Worm (Caenorhabditis elegans): ENCODE measurements around the gene gpb-1.
"Not testable (repeated sequence)": the region's sequence is repeated elsewhere in the genome, so short reads cannot be mapped to it uniquely, and the experiment has no call there.

The gpb-1 gene

ce11 chrII:11700635-11701034, 47.8 kb downstream of the gpb-1 start:
- TF ChIP-seq unc-86 (tag; optimal IDR thresholded peaks at IDR 0.05) (no peak), ets-5 (GFP tag; IDR thresholded peaks at IDR 0.05) (no peak), jun-1 (tag; optimal IDR thresholded peaks at IDR 0.05) (no peak), sptf-1 (tag; optimal IDR thresholded peaks at IDR 0.05) (no peak), lin-14 (GFP tag; optimal IDR thresholded peaks at IDR 0.05) (no peak), lin-39 (tag; optimal IDR thresholded peaks at IDR 0.05) (no peak), pqm-1 (tag; optimal IDR thresholded peaks at IDR 0.05) (no peak), ceh-90 (tag; optimal IDR thresholded peaks at IDR 0.05) (no peak), C34B4.2 (tag; optimal IDR thresholded peaks at IDR 0.05) (no peak), efl-3 (GFP tag; optimal IDR thresholded peaks at IDR 0.05) (no peak), ceh-88 (GFP tag; IDR thresholded peaks at IDR 0.05) (no peak), fos-1 (tag; optimal IDR thresholded peaks at IDR 0.05) (no peak), swsn-7 (tag; optimal IDR thresholded peaks at IDR 0.05) (no peak), lin-13 (GFP tag; optimal IDR thresholded peaks at IDR 0.05) (no peak), alr-1 (tag; optimal IDR thresholded peaks at IDR 0.05; ENCODE audit: borderline replicate concordance) (no peak), mef-2 (tag; optimal IDR thresholded peaks at IDR 0.05) (no peak), nhr-237 (tag; optimal IDR thresholded peaks at IDR 0.05) (no peak), xbp-1 (tag; optimal IDR thresholded peaks at IDR 0.05) (no peak)

- TF ChIP-seq elt-3 (tag; optimal IDR thresholded peaks at IDR 0.05) (no peak), lin-15B (tag; optimal IDR thresholded peaks at IDR 0.05) (no peak), lin-13 (GFP tag; optimal IDR thresholded peaks at IDR 0.05) (no peak), ceh-88 (GFP tag; IDR thresholded peaks at IDR 0.05) (no peak), grh-1 (GFP tag; IDR thresholded peaks at IDR 0.05) (no peak), nhr-76 (tag; optimal IDR thresholded peaks at IDR 0.05) (no peak)
These were observed 48.2 kb downstream of the gpb-1 start, which contains the start of gene inos-1 for ce11 chrII:11700200-11700599. Gene inos-1, minus strand, starts transcription at chrII:11700300.

ce11 chrII:11695945-11696270, 52.5 kb downstream of the gpb-1 start, which contains the start of gene xpf-1:
Gene xpf-1, plus strand, starts transcription at chrII:11696171.
- TF ChIP-seq elt-3 (tag; optimal IDR thresholded peaks at IDR 0.05) (no peak), snpc-4 (tag; optimal IDR thresholded peaks at IDR 0.05) (no peak), ceh-8 (GFP tag; optimal IDR thresholded peaks at IDR 0.05) (no peak), egl-13 (tag; optimal IDR thresholded peaks at IDR 0.05) (no peak), nhr-85 (tag) (no peak), xbp-1 (tag; optimal IDR thresholded peaks at IDR 0.05) (no peak), irx-1 (tag; optimal IDR thresholded peaks at IDR 0.05) (no peak), nhr-28 (tag; optimal IDR thresholded peaks at IDR 0.05) (no peak), dsc-1 (tag; optimal IDR thresholded peaks at IDR 0.05) (no peak), F16B12.6 (tag; optimal IDR thresholded peaks at IDR 0.05) (no peak), efl-1 (optimal IDR thresholded peaks at IDR 0.05) (no peak), efl-1 (GFP tag; optimal IDR thresholded peaks at IDR 0.05 in 1 of 2) (no peak), isw-1 (GFP tag; IDR thresholded peaks at IDR 0.05) (no peak), rnt-1 (tag; optimal IDR thresholded peaks at IDR 0.05) (no peak), alr-1 (tag; optimal IDR thresholded peaks at IDR 0.05; ENCODE audit: borderline replicate concordance) (no peak), nhr-84 (tag; optimal IDR thresholded peaks at IDR 0.05) (no peak), jun-1 (tag; optimal IDR thresholded peaks at IDR 0.05) (no peak), sup-37 (GFP tag; optimal IDR thresholded peaks at IDR 0.05) (no peak), pqm-1 (tag; optimal IDR thresholded peaks at IDR 0.05) (no peak), lin-13 (GFP tag; optimal IDR thresholded peaks at IDR 0.05) (no peak)

ce11 chrII:11695161-11695944, 53.1 kb downstream of the gpb-1 start, which contains the start of gene tars-1:
Gene tars-1, minus strand, starts transcription at chrII:11695657.
- peak; percentile 10 for TF ChIP-seq nhr-90 (tag; optimal IDR thresholded peaks at IDR 0.05; ENCODE audit: poor library complexity)
- peak in 1 of 2 experiments; percentile 14 for TF ChIP-seq lsy-2 (tag; optimal IDR thresholded peaks at IDR 0.05)
- TF ChIP-seq efl-1 (optimal IDR thresholded peaks at IDR 0.05): not testable (repeated sequence)
- TF ChIP-seq efl-1 (GFP tag; optimal IDR thresholded peaks at IDR 0.05 in 1 of 2): peak in 1 of 2 experiments; percentile 23
- TF ChIP-seq lin-35 (GFP tag; optimal IDR thresholded peaks at IDR 0.05): peak in 1 of 2 experiments; percentile 23
- TF ChIP-seq snu-23 (GFP tag; optimal IDR thresholded peaks at IDR 0.05): peak; percentile 6
- TF ChIP-seq nhr-19 (GFP tag; conservative IDR thresholded peaks at IDR 0.05): 0 out of 2 replicates have a peak, but pooled peaks have one; percentile 11
- peak; percentile 12 for TF ChIP-seq nhr-71 (tag; optimal IDR thresholded peaks at IDR 0.05)

Measured in whole organism, L1 larva.